Worm (Caenorhabditis elegans) whole organism, young adult: Measurements from ENCODE around the gene F14D2.19.

Experiments
- F49E8.2 ChIP-seq: sonication (generic microtip); optimal IDR thresholded peaks from 3 replicates; lab custom pipeline; 2017; ENCODE audit warnings: missing genetic modification characterization, mild to moderate bottlenecking, missing compliant biosample characterization, antibody characterized with exemption, moderate library complexity; ENCODE audit not compliant: insufficient read depth
- K11D2.4 ChIP-seq: fragments of 200-800 bp; sonication (Bioruptor generic); IDR thresholded peaks from 2 replicates; pipeline ENCODE4 v1.3.6; 2022; ENCODE audit warnings: missing genetic modification reagents, missing genetic modification characterization, missing compliant biosample characterization
- lin-54 ChIP-seq: fragments of 200-800 bp; sonication (Bioruptor generic); optimal IDR thresholded peaks from 2 replicates; lab custom pipeline; 2018; ENCODE audit warnings: mild to moderate bottlenecking, missing genetic modification characterization, missing compliant biosample characterization
- mcd-1 ChIP-seq: fragments of 200-800 bp; sonication (Bioruptor generic); IDR thresholded peaks from 2 replicates; pipeline ENCODE4 v1.3.6; 2022; ENCODE audit warnings: missing genetic modification reagents, missing genetic modification characterization, missing compliant biosample characterization
- unc-130 ChIP-seq: sonication (generic microtip); optimal IDR thresholded peaks from 2 replicates; lab custom pipeline; 2016; ENCODE audit warnings: missing genetic modification reagents, missing genetic modification characterization, missing compliant biosample characterization
- unc-62 ChIP-seq: fragments of 150-350 bp; optimal IDR thresholded peaks from 2 replicates; lab custom pipeline; 2014; ENCODE audit warnings: missing biosample characterization, missing genetic modification reagents, missing genetic modification characterization
- ztf-22 ChIP-seq: fragments of 200-800 bp; sonication (Bioruptor generic); optimal IDR thresholded peaks from 2 replicates; lab custom pipeline; 2018; ENCODE audit warnings: mild to moderate bottlenecking, missing genetic modification characterization, moderate library complexity, missing compliant biosample characterization

- TF ChIP-seq unc-130 (GFP tag; lab: Kevin White, UChicago) (no peak), K11D2.4 (GFP tag; lab: Robert Waterston, UW) (no peak), unc-62 (no peak), mcd-1 (no peak), F49E8.2 (no peak), lin-54 (no peak), ztf-22 (no peak)
Measured at ce11 chrII:3343714-3344113, 6.8 kb upstream of the F14D2.19 start, which contains the start of gene F14D2.15.
